Fruit fly (Drosophila melanogaster) whole organism, embryonic: ENCODE data around the gene CG33664.
A peak's percentile ranks its signal among the peaks of the same experiment; 100 is the strongest.

Source experiments
- Bgb ChIP-seq: fragments of 200-800 bp; sonication (Bioruptor generic); IDR thresholded peaks from 2 replicates; pipeline ENCODE4 v1.3.6; 2022; ENCODE audit warnings: missing biosample characterization, missing genetic modification characterization; ENCODE audit not compliant: partially characterized antibody
- CG10321 ChIP-seq: fragments of 200-800 bp; sonication (Bioruptor generic); IDR thresholded peaks from 2 replicates; pipeline ENCODE4 v1.3.6; 2022; ENCODE audit warnings: missing biosample characterization, missing genetic modification characterization
- CG15011 ChIP-seq: fragments of 200-800 bp; sonication (Bioruptor generic); optimal IDR thresholded peaks from 3 replicates; lab custom pipeline; 2018; ENCODE audit warnings: missing biosample characterization, mild to moderate bottlenecking, missing genetic modification characterization
- CG15696 ChIP-seq: fragments of 200-800 bp; sonication (Bioruptor generic); optimal IDR thresholded peaks from 2 replicates; lab custom pipeline; 2019; ENCODE audit warnings: missing biosample characterization, mild to moderate bottlenecking, missing genetic modification characterization, moderate library complexity
- CG1647 ChIP-seq: fragments of 200-800 bp; sonication (Bioruptor generic); optimal IDR thresholded peaks from 3 replicates; lab custom pipeline; 2016; ENCODE audit warnings: missing biosample characterization, missing genetic modification characterization
- CG16813 ChIP-seq: fragments of 200-800 bp; sonication (Bioruptor generic); IDR thresholded peaks from 3 replicates; pipeline ENCODE4 v1.3.6; 2022; ENCODE audit warnings: missing biosample characterization, missing genetic modification characterization; ENCODE audit not compliant: partially characterized antibody
- CG17361 ChIP-seq: fragments of 200-800 bp; sonication (Bioruptor generic); IDR thresholded peaks from 3 replicates; pipeline ENCODE4 v1.3.6; 2022; ENCODE audit warnings: missing biosample characterization, missing genetic modification characterization
- CG2129 ChIP-seq: fragments of 200-800 bp; sonication (Bioruptor generic); IDR thresholded peaks from 2 replicates; pipeline ENCODE4 v1.3.6; 2022; ENCODE audit warnings: missing biosample characterization, missing genetic modification characterization; ENCODE audit not compliant: partially characterized antibody
- CG34224 ChIP-seq: fragments of 200-800 bp; sonication (Bioruptor generic); IDR thresholded peaks from 3 replicates; pipeline ENCODE4 v1.3.6; 2022; ENCODE audit warnings: missing biosample characterization, missing genetic modification characterization; ENCODE audit not compliant: partially characterized antibody
- CG6791 ChIP-seq: fragments of 200-800 bp; sonication (Bioruptor generic); IDR thresholded peaks from 3 replicates; pipeline ENCODE4 v1.3.6; 2022; ENCODE audit warnings: missing biosample characterization, missing genetic modification characterization; ENCODE audit not compliant: partially characterized antibody
- CG8290 ChIP-seq, 3 experiments: fragments of 200-800 bp; sonication (Bioruptor generic); optimal IDR thresholded peaks; 2 replicates each; lab custom pipeline; 2016 to 2019; ENCODE audit warnings: missing biosample characterization in 3 of 3, missing genetic modification characterization in 3 of 3, mild to moderate bottlenecking in 2 of 3, moderate library complexity in 1 of 3
- Dek ChIP-seq: fragments of 200-800 bp; sonication (Bioruptor generic); optimal IDR thresholded peaks from 3 replicates; lab custom pipeline; 2019; ENCODE audit warnings: missing biosample characterization, mild to moderate bottlenecking, missing genetic modification characterization, moderate library complexity
- Dll ChIP-seq: fragments of 200-800 bp; sonication (Bioruptor generic); IDR thresholded peaks from 4 replicates; pipeline ENCODE4 v1.3.6; 2022; ENCODE audit warnings: missing biosample characterization, missing genetic modification characterization; ENCODE audit not compliant: partially characterized antibody
- Doc3 ChIP-seq: fragments of 200-800 bp; sonication (Bioruptor generic); IDR thresholded peaks from 3 replicates; pipeline ENCODE4 v1.3.6; 2022; ENCODE audit warnings: missing biosample characterization, missing genetic modification characterization; ENCODE audit not compliant: partially characterized antibody
- Drgx ChIP-seq: fragments of 200-800 bp; sonication (Bioruptor generic); IDR thresholded peaks from 2 replicates; pipeline ENCODE4 v1.3.6; 2022; ENCODE audit warnings: missing biosample characterization, missing genetic modification characterization
- Fer1 ChIP-seq: fragments of 200-800 bp; sonication (Bioruptor generic); optimal IDR thresholded peaks from 2 replicates; lab custom pipeline; 2017; ENCODE audit warnings: missing biosample characterization, mild to moderate bottlenecking, missing genetic modification characterization
- Fer2 ChIP-seq: fragments of 200-800 bp; sonication (Bioruptor generic); optimal IDR thresholded peaks from 2 replicates; lab custom pipeline; 2018; ENCODE audit warnings: missing biosample characterization, mild to moderate bottlenecking, missing genetic modification characterization, moderate library complexity
- Hr78 ChIP-seq, 2 experiments: fragments of 200-800 bp in 1 of 2; fragments of >200 bp in 1 of 2; sonication (Bioruptor generic) in 1 of 2; optimal IDR thresholded peaks; 2 replicates each; lab custom pipeline; 2017 to 2019; ENCODE audit warnings: missing biosample characterization in 2 of 2, missing genetic modification characterization in 2 of 2, mild to moderate bottlenecking in 1 of 2, moderate library complexity in 1 of 2
- Oaz ChIP-seq: fragments of 200-800 bp; sonication (Bioruptor generic); IDR thresholded peaks from 2 replicates; pipeline ENCODE4 v1.3.6; 2022; ENCODE audit warnings: missing biosample characterization, missing genetic modification characterization
- Opbp ChIP-seq: fragments of 200-800 bp; sonication (Bioruptor generic); IDR thresholded peaks from 3 replicates; pipeline ENCODE4 v1.3.6; 2022; ENCODE audit warnings: missing biosample characterization, missing genetic modification characterization; ENCODE audit not compliant: partially characterized antibody
- Optix ChIP-seq: fragments of 200-800 bp; sonication (Bioruptor generic); IDR thresholded peaks from 3 replicates; pipeline ENCODE4 v1.3.6; 2022; ENCODE audit warnings: missing biosample characterization, missing genetic modification characterization
- Pdp1 ChIP-seq, 2 experiments: fragments of 200-800 bp; sonication (Bioruptor generic); optimal IDR thresholded peaks; 3 replicates each; lab custom pipeline; 2016; ENCODE audit warnings: missing biosample characterization in 2 of 2, missing genetic modification characterization in 2 of 2, mild to moderate bottlenecking in 1 of 2, moderate library complexity in 1 of 2
- Scr ChIP-seq: fragments of 200-800 bp; sonication (Bioruptor generic); IDR thresholded peaks from 2 replicates; pipeline ENCODE4 v1.3.6; 2022; ENCODE audit warnings: missing biosample characterization, missing genetic modification characterization; ENCODE audit not compliant: partially characterized antibody
- amos ChIP-seq: fragments of 200-800 bp; sonication (Bioruptor generic); IDR thresholded peaks from 2 replicates; pipeline ENCODE4 v1.3.6; 2022; ENCODE audit warnings: missing biosample characterization, missing genetic modification characterization; ENCODE audit not compliant: partially characterized antibody
- bbx ChIP-seq: fragments of 200-800 bp; sonication (Bioruptor generic); IDR thresholded peaks from 2 replicates; pipeline ENCODE4 v1.3.6; 2022; ENCODE audit warnings: missing biosample characterization, missing genetic modification characterization; ENCODE audit not compliant: partially characterized antibody
- bigmax ChIP-seq: fragments of 200-800 bp; sonication (Bioruptor generic); optimal IDR thresholded peaks from 2 replicates; lab custom pipeline; 2018; ENCODE audit warnings: missing biosample characterization, mild to moderate bottlenecking, missing genetic modification characterization
- chinmo ChIP-seq: fragments of 200-800 bp; sonication (Bioruptor generic); IDR thresholded peaks from 4 replicates; pipeline ENCODE4 v1.3.6; 2022; ENCODE audit warnings: missing biosample characterization, missing genetic modification characterization; ENCODE audit not compliant: partially characterized antibody
- corto ChIP-seq: fragments of 200-800 bp; sonication (Bioruptor generic); optimal IDR thresholded peaks from 2 replicates; lab custom pipeline; 2016; ENCODE audit warnings: missing biosample characterization, mild to moderate bottlenecking, missing genetic modification characterization, moderate library complexity
- crol ChIP-seq: fragments of 200-800 bp; sonication (Bioruptor generic); IDR thresholded peaks from 2 replicates; pipeline ENCODE4 v1.3.6; 2022; ENCODE audit warnings: missing biosample characterization, missing genetic modification characterization
- exex ChIP-seq: fragments of 200-800 bp; sonication (Bioruptor generic); optimal IDR thresholded peaks from 4 replicates; lab custom pipeline; 2018; ENCODE audit warnings: missing biosample characterization, mild to moderate bottlenecking, missing genetic modification characterization, moderate library complexity
- fru ChIP-seq: fragments of >200 bp; optimal IDR thresholded peaks from 2 replicates; lab custom pipeline; 2017
- gcm2 ChIP-seq: fragments of 200-800 bp; sonication (Bioruptor generic); optimal IDR thresholded peaks from 2 replicates; lab custom pipeline; 2016; ENCODE audit warnings: missing biosample characterization, missing genetic modification characterization
- gfzf ChIP-seq: fragments of 200-800 bp; sonication (Bioruptor generic); optimal IDR thresholded peaks from 2 replicates; lab custom pipeline; 2016; ENCODE audit warnings: missing biosample characterization, mild to moderate bottlenecking, missing genetic modification characterization, moderate library complexity
- hbn ChIP-seq: fragments of 200-800 bp; sonication (Bioruptor generic); IDR thresholded peaks from 2 replicates; pipeline ENCODE4 v1.3.6; 2022; ENCODE audit warnings: missing biosample characterization, missing genetic modification characterization; ENCODE audit not compliant: partially characterized antibody
- mirr ChIP-seq: fragments of 200-800 bp; sonication (Bioruptor generic); optimal IDR thresholded peaks from 3 replicates; lab custom pipeline; 2018; ENCODE audit warnings: missing biosample characterization, mild to moderate bottlenecking, missing genetic modification characterization
- nom ChIP-seq: fragments of 200-800 bp; sonication (Bioruptor generic); optimal IDR thresholded peaks from 2 replicates; lab custom pipeline; 2017; ENCODE audit warnings: missing biosample characterization, missing genetic modification characterization, mild to moderate bottlenecking, moderate library complexity, missing genetic modification reagents
- onecut ChIP-seq: fragments of 200-800 bp; sonication (Bioruptor generic); IDR thresholded peaks from 2 replicates; pipeline ENCODE4 v1.3.6; 2022; ENCODE audit warnings: missing biosample characterization, missing genetic modification characterization
- p53 ChIP-seq: fragments of 200-800 bp; sonication (Bioruptor generic); optimal IDR thresholded peaks from 2 replicates; lab custom pipeline; 2016; ENCODE audit warnings: missing biosample characterization, missing genetic modification characterization
- sna ChIP-seq: fragments of 200-800 bp; sonication (Bioruptor generic); IDR thresholded peaks from 2 replicates; pipeline ENCODE4 v1.3.6; 2022; ENCODE audit warnings: missing biosample characterization, missing genetic modification characterization; ENCODE audit not compliant: partially characterized antibody
- unc-4 ChIP-seq: fragments of 200-800 bp; sonication (Bioruptor generic); IDR thresholded peaks from 2 replicates; pipeline ENCODE4 v1.3.6; 2022; ENCODE audit warnings: missing biosample characterization, missing genetic modification characterization; ENCODE audit not compliant: partially characterized antibody
- zen2 ChIP-seq: fragments of 200-800 bp; sonication (Bioruptor generic); IDR thresholded peaks from 3 replicates; pipeline ENCODE4 v1.3.6; 2022; ENCODE audit warnings: missing biosample characterization, missing genetic modification characterization; ENCODE audit not compliant: partially characterized antibody

Gene CG33664

DNA sequence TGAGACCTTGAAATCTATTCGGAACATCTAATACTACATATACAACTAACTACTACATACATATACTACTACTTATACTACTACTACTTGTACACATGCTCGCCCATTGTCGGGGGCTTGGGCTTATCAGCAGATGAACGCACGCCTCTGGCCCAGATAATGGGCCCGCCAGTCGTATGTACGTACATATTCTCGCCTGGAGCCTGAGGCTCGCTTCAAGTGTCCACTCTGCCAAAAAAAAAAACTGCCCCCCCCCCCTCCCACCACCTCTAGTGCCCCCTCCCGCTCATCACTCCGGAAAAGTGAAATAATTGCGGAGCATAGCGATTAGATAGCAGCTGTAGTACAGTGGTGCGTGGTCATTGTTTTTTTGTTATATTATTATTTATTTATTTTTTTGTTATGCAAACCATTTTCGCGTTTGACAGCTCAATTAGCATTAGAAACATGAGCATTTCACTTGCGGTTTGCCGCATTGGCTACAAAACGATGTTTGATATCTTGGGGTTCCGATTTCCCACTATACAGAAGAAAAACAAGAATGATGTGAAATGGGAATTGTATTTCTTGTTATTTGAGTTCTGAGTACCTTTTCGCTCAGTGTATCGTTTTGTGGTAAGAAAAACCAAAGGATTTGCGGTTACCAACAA, 27.1 kb upstream of the CG33664 start (continued):
- TF ChIP-seq CG17361 (0 out of 3 replicates have a peak, but pooled peaks have one; percentile 15), CG2129 (no peak), Hr78 (GFP tag; optimal IDR thresholded peaks at IDR 0.05; lab: Kevin White, UChicago) (no peak), CG1647 (no peak), fru (no peak), Oaz (GFP tag; lab: Robert Waterston, UW) (no peak), bigmax (GFP tag; lab: Kevin White, UChicago) (no peak), p53 (no peak), Fer2 (tag; lab: Kevin White, UChicago) (no peak), CG10321 (GFP tag; lab: Robert Waterston, UW) (no peak), Bgb (GFP tag; lab: Robert Waterston, UW) (no peak), Dek (tag; lab: Kevin White, UChicago) (no peak), CG15696 (no peak), exex (tag; lab: Kevin White, UChicago) (peak; percentile 94), Fer1 (GFP tag; lab: Kevin White, UChicago) (peak; percentile 28)

- TF ChIP-seq nom (GFP tag; lab: Kevin White, UChicago) (peak; percentile 33), chinmo (GFP tag; lab: Robert Waterston, UW) (peak; percentile 63; the same call in 1 of the 4 replicates), Optix (GFP tag; lab: Robert Waterston, UW) (0 out of 3 replicates have a peak, but pooled peaks have one; percentile 5), Drgx (peak; percentile 10; the same call in 1 of the 2 replicates), mirr (GFP tag; lab: Kevin White, UChicago) (no peak), CG15011 (GFP tag; lab: Kevin White, UChicago) (no peak), crol (peak; percentile 75)
Observed at dm6 chrX:6357456-6358007, 26.5 kb upstream of the CG33664 start.

- TF ChIP-seq Pdp1 (GFP tag; optimal IDR thresholded peaks at IDR 0.05; lab: Kevin White, UChicago): peak in 1 of 2 experiments; percentile 17
- TF ChIP-seq CG2129: no peak
Observed at dm6 chrX:6358198-6358597, 25.8 kb upstream of the CG33664 start.

DNA sequence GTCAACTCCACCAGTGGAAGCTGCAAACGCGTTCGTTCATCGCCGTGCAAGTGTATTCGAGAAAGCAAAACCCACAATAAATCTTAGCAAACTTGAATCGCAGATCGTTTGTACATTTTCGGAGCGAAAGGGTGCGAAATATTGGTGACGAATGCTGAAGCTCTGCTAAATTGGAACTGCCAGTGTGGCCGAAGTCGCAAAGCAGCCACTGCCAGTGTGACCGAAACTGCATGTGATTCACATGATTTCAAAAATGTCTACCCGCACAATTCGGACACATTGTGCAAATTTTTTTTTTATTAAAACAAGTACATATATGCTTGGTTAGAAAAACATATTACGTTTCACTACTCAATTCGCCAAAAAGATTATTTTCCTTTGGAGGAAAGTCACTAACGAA, 22.8 kb upstream of the CG33664 start:
- TF ChIP-seq Opbp (GFP tag; lab: Robert Waterston, UW) (peak; percentile 63; the same call in 2 of the 3 replicates), gcm2 (GFP tag; lab: Kevin White, UChicago) (no peak), CG34224 (GFP tag; lab: Robert Waterston, UW) (peak; percentile 51; the same call in 2 of the 3 replicates), amos (GFP tag; lab: Robert Waterston, UW) (peak; percentile 19; the same call in 1 of the 2 replicates), CG16813 (peak; percentile 44; the same call in 2 of the 3 replicates), chinmo (GFP tag; lab: Robert Waterston, UW) (0 out of 4 replicates have a peak, but pooled peaks have one; percentile 12), corto (GFP tag; lab: Kevin White, UChicago) (no peak), unc-4 (GFP tag; lab: Robert Waterston, UW) (peak; percentile 27; the same call in 1 of the 2 replicates), Dll (GFP tag; lab: Robert Waterston, UW) (0 out of 4 replicates have a peak, but pooled peaks have one; percentile 18), Doc3 (GFP tag; lab: Robert Waterston, UW) (peak; percentile 34; the same call in 1 of the 3 replicates), sna (GFP tag; lab: Robert Waterston, UW) (peak; percentile 65; the same call in 1 of the 2 replicates), Scr (GFP tag; lab: Robert Waterston, UW) (peak; percentile 46), hbn (GFP tag; lab: Robert Waterston, UW) (peak; percentile 23; the same call in 1 of the 2 replicates), bbx (peak; percentile 37; the same call in 1 of the 2 replicates), zen2 (peak; percentile 29; the same call in 2 of the 3 replicates), onecut (GFP tag; lab: Robert Waterston, UW) (no peak), CG6791 (GFP tag; lab: Robert Waterston, UW) (peak; percentile 48; the same call in 2 of the 3 replicates), gfzf (GFP tag; lab: Kevin White, UChicago) (peak; percentile 38), CG8290 (GFP tag; optimal IDR thresholded peaks at IDR 0.05; lab: Kevin White, UChicago) (no peak), CG8290 (tag; optimal IDR thresholded peaks at IDR 0.05; lab: Kevin White, UChicago) (peak in 1 of 2 experiments; percentile 43)
